Fruit fly (Drosophila melanogaster) whole organism, prepupa: ENCODE measurements around the gene Snm1.
A peak's percentile ranks its signal among the peaks of the same experiment; 100 is the strongest.

Source experiments
- Blimp-1 ChIP-seq: fragments of 200-800 bp; sonication (Bioruptor generic); optimal IDR thresholded peaks from 3 replicates; lab custom pipeline; 2017; ENCODE audit warnings: missing biosample characterization, missing genetic modification characterization, mild to moderate bottlenecking, moderate library complexity, missing genetic modification reagents
- CG10631 ChIP-seq: fragments of 200-800 bp; sonication (Bioruptor generic); optimal IDR thresholded peaks from 2 replicates; lab custom pipeline; 2016; ENCODE audit warnings: missing biosample characterization, missing genetic modification characterization
- CG11294 ChIP-seq: fragments of 200-800 bp; sonication (Bioruptor generic); IDR thresholded peaks from 2 replicates; pipeline ENCODE4 v1.3.6; 2022; ENCODE audit warnings: missing biosample characterization, missing genetic modification characterization
- CG11762 ChIP-seq: fragments of 200-800 bp; sonication (Bioruptor generic); optimal IDR thresholded peaks from 3 replicates; lab custom pipeline; 2016; ENCODE audit warnings: missing biosample characterization, missing genetic modification characterization; ENCODE audit not compliant: insufficient read depth
- CG15336 ChIP-seq: fragments of 200-800 bp; sonication (Bioruptor generic); IDR thresholded peaks from 2 replicates; pipeline ENCODE4 v1.3.6; 2022; ENCODE audit warnings: missing biosample characterization, missing genetic modification characterization
- CG16779 ChIP-seq: fragments of 200-800 bp; sonication (Bioruptor generic); optimal IDR thresholded peaks from 3 replicates; lab custom pipeline; 2017; ENCODE audit warnings: missing biosample characterization, mild to moderate bottlenecking, missing genetic modification characterization
- CG3032 ChIP-seq: fragments of 200-800 bp; optimal IDR thresholded peaks from 2 replicates; lab custom pipeline; 2019; ENCODE audit warnings: missing biosample characterization, mild to moderate bottlenecking, missing genetic modification characterization, moderate library complexity
- CG32006 ChIP-seq: fragments of 200-800 bp; sonication (Bioruptor generic); optimal IDR thresholded peaks from 3 replicates; lab custom pipeline; 2017; ENCODE audit warnings: missing biosample characterization, mild to moderate bottlenecking, missing genetic modification characterization
- CG34406 ChIP-seq: fragments of 200-800 bp; sonication (Bioruptor generic); optimal IDR thresholded peaks from 3 replicates; lab custom pipeline; 2016; ENCODE audit warnings: missing biosample characterization, missing genetic modification characterization
- CG3919 ChIP-seq: fragments of 200-800 bp; sonication (Bioruptor generic); optimal IDR thresholded peaks from 3 replicates; lab custom pipeline; 2016; ENCODE audit warnings: missing biosample characterization, missing genetic modification characterization
- CG4318 ChIP-seq: fragments of 200-800 bp; sonication (Bioruptor generic); optimal IDR thresholded peaks from 3 replicates; lab custom pipeline; 2017; ENCODE audit warnings: missing biosample characterization, mild to moderate bottlenecking, missing genetic modification characterization
- CG6163 ChIP-seq: fragments of 200-800 bp; sonication (Bioruptor generic); IDR thresholded peaks from 3 replicates; pipeline ENCODE4 v1.3.6; 2022; ENCODE audit warnings: missing biosample characterization, missing genetic modification characterization
- CG6276 ChIP-seq: fragments of 200-800 bp; sonication (Bioruptor generic); optimal IDR thresholded peaks from 2 replicates; lab custom pipeline; 2017; ENCODE audit warnings: missing biosample characterization, mild to moderate bottlenecking, missing genetic modification characterization
- CG6792 ChIP-seq: fragments of 200-800 bp; sonication (Bioruptor generic); optimal IDR thresholded peaks from 3 replicates; lab custom pipeline; 2016; ENCODE audit warnings: missing biosample characterization, missing genetic modification characterization
- CG6808 ChIP-seq: fragments of 200-800 bp; sonication (Bioruptor generic); optimal IDR thresholded peaks from 3 replicates; lab custom pipeline; 2017; ENCODE audit warnings: missing biosample characterization, missing genetic modification characterization, mild to moderate bottlenecking, moderate library complexity, missing genetic modification reagents
- CG6854 ChIP-seq: fragments of 200-800 bp; sonication (Bioruptor generic); optimal IDR thresholded peaks from 2 replicates; lab custom pipeline; 2017; ENCODE audit warnings: missing biosample characterization, mild to moderate bottlenecking, missing genetic modification characterization
- CG7368 ChIP-seq: fragments of 200-800 bp; sonication (Bioruptor generic); optimal IDR thresholded peaks from 3 replicates; lab custom pipeline; 2016; ENCODE audit warnings: missing biosample characterization, missing genetic modification characterization
- CG8319 ChIP-seq: fragments of 200-800 bp; sonication (Bioruptor generic); optimal IDR thresholded peaks from 3 replicates; lab custom pipeline; 2016; ENCODE audit warnings: missing biosample characterization, missing genetic modification characterization
- CG8632 ChIP-seq: fragments of 200-800 bp; sonication (Bioruptor generic); optimal IDR thresholded peaks from 3 replicates; lab custom pipeline; 2016; ENCODE audit warnings: missing biosample characterization, missing genetic modification characterization
- Eip75B ChIP-seq: fragments of 200-800 bp; sonication (Bioruptor generic); optimal IDR thresholded peaks from 3 replicates; lab custom pipeline; 2016; ENCODE audit warnings: missing biosample characterization, missing genetic modification characterization
- Eip78C ChIP-seq: fragments of 200-800 bp; sonication (Bioruptor generic); peaks from one replicate; lab custom pipeline; 2016; ENCODE audit warnings: missing biosample characterization, missing genetic modification characterization
- Ets21C ChIP-seq: fragments of 200-800 bp; sonication (Bioruptor generic); optimal IDR thresholded peaks from 3 replicates; lab custom pipeline; 2016; ENCODE audit warnings: missing biosample characterization, missing genetic modification characterization
- Ets96B ChIP-seq: fragments of 200-800 bp; optimal IDR thresholded peaks from 2 replicates; lab custom pipeline; 2019; ENCODE audit warnings: missing biosample characterization, mild to moderate bottlenecking, missing genetic modification characterization, moderate library complexity
- Gug ChIP-seq: fragments of 200-800 bp; sonication (Bioruptor generic); IDR thresholded peaks from 2 replicates; pipeline ENCODE4 v1.3.6; 2022; ENCODE audit warnings: missing biosample characterization, missing genetic modification characterization
- Hr4 ChIP-seq: fragments of 200-800 bp; sonication (Bioruptor generic); optimal IDR thresholded peaks from 3 replicates; lab custom pipeline; 2016; ENCODE audit warnings: missing biosample characterization, missing genetic modification characterization
- Smox ChIP-seq: fragments of 200-800 bp; sonication (Bioruptor generic); optimal IDR thresholded peaks from 3 replicates; lab custom pipeline; 2016; ENCODE audit warnings: missing biosample characterization, missing genetic modification characterization
- Sox102F ChIP-seq: fragments of 200-800 bp; sonication (Bioruptor generic); optimal IDR thresholded peaks from 2 replicates; lab custom pipeline; 2016; ENCODE audit warnings: missing biosample characterization, mild to moderate bottlenecking, missing genetic modification characterization
- Sox14 ChIP-seq: fragments of 200-800 bp; sonication (Bioruptor generic); optimal IDR thresholded peaks from 3 replicates; lab custom pipeline; 2016; ENCODE audit warnings: missing biosample characterization, missing genetic modification characterization
- Sox15 ChIP-seq: fragments of 200-800 bp; sonication (Bioruptor generic); optimal IDR thresholded peaks from 3 replicates; lab custom pipeline; 2016; ENCODE audit warnings: missing biosample characterization, missing genetic modification characterization
- achi ChIP-seq: fragments of 200-800 bp; sonication (Bioruptor generic); optimal IDR thresholded peaks from 3 replicates; lab custom pipeline; 2016; ENCODE audit warnings: missing biosample characterization, missing genetic modification characterization
- acj6 ChIP-seq: fragments of 200-800 bp; sonication (Bioruptor generic); optimal IDR thresholded peaks from 3 replicates; lab custom pipeline; 2016; ENCODE audit warnings: missing biosample characterization, missing genetic modification characterization
- cyc ChIP-seq: fragments of 200-800 bp; sonication (Bioruptor generic); optimal IDR thresholded peaks from 3 replicates; lab custom pipeline; 2016; ENCODE audit warnings: missing biosample characterization, missing genetic modification characterization
- esn ChIP-seq: fragments of 200-800 bp; sonication (Bioruptor generic); optimal IDR thresholded peaks from 2 replicates; lab custom pipeline; 2016; ENCODE audit warnings: missing biosample characterization, mild to moderate bottlenecking, missing genetic modification characterization, moderate library complexity
- fd59A ChIP-seq: fragments of 200-800 bp; sonication (Bioruptor generic); optimal IDR thresholded peaks from 2 replicates; lab custom pipeline; 2017; ENCODE audit warnings: missing biosample characterization, mild to moderate bottlenecking, missing genetic modification characterization, missing genetic modification reagents
- fd85E ChIP-seq: fragments of 200-800 bp; sonication (Bioruptor generic); optimal IDR thresholded peaks from 3 replicates; lab custom pipeline; 2016; ENCODE audit warnings: missing biosample characterization, missing genetic modification characterization
- fkh ChIP-seq: fragments of 200-800 bp; sonication (Bioruptor generic); optimal IDR thresholded peaks from 3 replicates; lab custom pipeline; 2017; ENCODE audit warnings: missing biosample characterization, mild to moderate bottlenecking, missing genetic modification characterization, moderate library complexity
- lz ChIP-seq: fragments of 200-800 bp; sonication (Bioruptor generic); optimal IDR thresholded peaks from 3 replicates; lab custom pipeline; 2016; ENCODE audit warnings: missing biosample characterization, missing genetic modification characterization
- net ChIP-seq: fragments of 200-800 bp; sonication (Bioruptor generic); optimal IDR thresholded peaks from 3 replicates; lab custom pipeline; 2016; ENCODE audit warnings: missing biosample characterization, missing genetic modification characterization
- salr ChIP-seq, 2 experiments: fragments of 200-800 bp; sonication (Bioruptor generic); optimal IDR thresholded peaks; 3 replicates each; lab custom pipeline; 2016 to 2018; ENCODE audit warnings: missing biosample characterization in 2 of 2, missing genetic modification characterization in 2 of 2, mild to moderate bottlenecking in 1 of 2
- spab ChIP-seq: fragments of 200-800 bp; sonication (Bioruptor generic); optimal IDR thresholded peaks from 2 replicates; lab custom pipeline; 2017; ENCODE audit warnings: missing biosample characterization, mild to moderate bottlenecking, missing genetic modification characterization, missing genetic modification reagents
- svp ChIP-seq: fragments of 200-800 bp; sonication (Bioruptor generic); peaks from one replicate; lab custom pipeline; 2016; ENCODE audit warnings: missing biosample characterization, missing genetic modification characterization
- vri ChIP-seq: fragments of 200-800 bp; sonication (Bioruptor generic); optimal IDR thresholded peaks from 3 replicates; lab custom pipeline; 2016; ENCODE audit warnings: missing biosample characterization, mild to moderate bottlenecking, missing genetic modification characterization

The Snm1 gene

dm6 chr3R:5551593-5551992, 3.3 kb upstream of the Snm1 start:
- no peak for TF ChIP-seq CG6163 (GFP tag; lab: Robert Waterston, UW)
- no peak for TF ChIP-seq Smox (GFP tag; lab: Kevin White, UChicago)
- TF ChIP-seq cyc (GFP tag; lab: Kevin White, UChicago), result no peak
- no peak for TF ChIP-seq Ets96B (tag; lab: Kevin White, UChicago)
- no peak for TF ChIP-seq CG34406 (GFP tag; lab: Kevin White, UChicago)
- no peak for TF ChIP-seq achi (GFP tag; lab: Kevin White, UChicago)
- no peak for TF ChIP-seq lz (GFP tag; lab: Kevin White, UChicago)
- no peak for TF ChIP-seq CG6792 (GFP tag; lab: Kevin White, UChicago)
- no peak for TF ChIP-seq CG16779
- no peak for TF ChIP-seq acj6

DNA sequence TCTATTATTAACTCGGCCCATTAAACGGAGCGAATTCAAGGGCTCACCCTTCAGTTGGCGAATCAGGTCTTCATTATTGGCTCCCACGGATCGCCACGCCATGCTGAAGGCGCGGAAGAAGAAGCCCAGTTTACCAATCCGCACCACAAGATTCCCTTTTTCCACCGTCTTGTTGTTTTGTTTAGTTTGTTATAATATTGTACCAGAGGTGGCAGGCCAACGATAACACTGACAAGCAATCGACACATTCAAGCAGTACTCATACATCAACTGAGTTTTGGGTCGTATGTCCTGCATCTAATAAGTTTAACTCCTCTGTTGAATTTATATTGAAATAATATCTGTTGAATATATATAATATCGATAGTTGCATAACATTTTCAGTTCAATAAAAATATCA, 802 bp upstream of the Snm1 start, which contains the start of gene Pcmt:
Pcmt (minus strand) TSS at position 235 of the 400 bp plus-strand sequence.
- TF ChIP-seq Sox102F (no peak), CG15336 (GFP tag; lab: Robert Waterston, UW) (no peak), fd85E (GFP tag; lab: Kevin White, UChicago) (no peak), CG6276 (no peak), esn (GFP tag; lab: Kevin White, UChicago) (peak; percentile 2), CG32006 (GFP tag; lab: Kevin White, UChicago) (no peak)

DNA sequence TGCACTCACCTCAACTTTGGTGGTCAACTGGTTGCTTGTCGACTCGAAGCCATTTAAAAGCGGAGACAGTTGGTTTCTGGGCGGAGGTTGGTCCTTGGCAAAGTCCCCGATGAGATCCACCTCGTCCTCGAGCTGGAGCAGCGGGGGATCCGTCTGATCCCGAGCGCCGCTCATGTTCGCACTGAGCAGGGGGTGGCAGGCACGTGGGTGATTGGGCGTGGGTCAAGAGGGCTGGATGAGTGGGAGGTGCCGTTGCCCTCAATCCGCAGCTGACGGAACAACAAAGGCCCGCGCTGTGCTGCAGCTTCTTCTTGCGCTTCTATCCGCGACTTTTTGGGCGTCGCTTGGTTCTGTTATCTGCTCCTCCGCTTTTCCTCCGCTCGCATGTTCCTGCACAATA, 8.1 kb downstream of the Snm1 start:
- TF ChIP-seq svp (peak; percentile 97), salr (GFP tag; optimal IDR thresholded peaks at IDR 0.05; lab: Kevin White, UChicago) (no peak)

DNA sequence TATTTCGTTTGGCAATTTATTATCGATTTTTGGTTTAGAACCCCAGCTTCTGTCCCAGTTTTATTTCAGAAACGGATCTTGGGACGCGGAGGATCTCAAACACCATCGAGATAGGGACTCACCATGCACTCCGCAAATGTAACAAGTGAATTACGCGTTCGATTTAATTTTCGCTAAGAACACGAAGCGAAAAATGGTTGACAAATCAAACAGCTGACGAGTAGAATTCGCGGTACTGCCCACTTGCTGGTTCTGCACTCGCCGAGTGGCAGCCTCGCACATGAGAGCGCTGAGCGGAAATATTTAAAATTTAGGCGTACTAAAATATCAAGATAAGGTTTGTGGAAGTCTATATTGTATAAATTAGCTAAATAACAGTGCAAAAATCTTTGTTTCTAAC, 8.5 kb downstream of the Snm1 start, which contains the start of gene Pi4KIIalpha:
Pi4KIIalpha (minus strand) TSS at position 233 of the 400 bp plus-strand sequence.
- TF ChIP-seq lz (GFP tag; lab: Kevin White, UChicago), result no peak
- TF ChIP-seq Sox14, result peak; percentile 12

DNA sequence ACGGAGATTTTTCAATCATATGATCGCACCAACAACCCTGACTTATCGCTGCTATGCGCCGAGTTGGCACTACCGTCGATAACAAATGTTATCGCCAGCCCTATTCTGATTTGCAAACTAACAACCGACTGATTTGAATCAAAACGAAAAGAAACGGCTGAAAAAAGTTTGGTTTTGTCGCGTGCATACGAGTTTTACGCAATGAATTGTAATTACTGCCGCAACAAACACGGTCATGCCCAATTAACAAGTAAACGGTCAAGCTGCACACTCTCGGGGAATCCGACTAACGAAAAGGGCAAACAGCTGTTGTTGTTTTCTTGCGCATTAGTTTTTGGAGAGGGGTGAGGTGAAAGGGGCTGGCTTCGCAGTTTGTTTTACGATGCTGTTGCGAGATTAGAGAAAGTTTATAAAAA, 9.9 kb downstream of the Snm1 start, which contains the start of the genes CG14671 and CG12746:
CG14671 (minus strand) TSS at position 41 of the 416 bp plus-strand sequence.
CG12746 (plus strand) TSS at position 91 of the 416 bp plus-strand sequence.
- TF ChIP-seq CG3032 (no peak), CG11762 (no peak), fkh (GFP tag; lab: Kevin White, UChicago) (peak; percentile 82), CG16779 (no peak), esn (GFP tag; lab: Kevin White, UChicago) (peak; percentile 10), CG8319 (GFP tag; lab: Kevin White, UChicago) (no peak), Ets96B (tag; lab: Kevin White, UChicago) (no peak)

DNA sequence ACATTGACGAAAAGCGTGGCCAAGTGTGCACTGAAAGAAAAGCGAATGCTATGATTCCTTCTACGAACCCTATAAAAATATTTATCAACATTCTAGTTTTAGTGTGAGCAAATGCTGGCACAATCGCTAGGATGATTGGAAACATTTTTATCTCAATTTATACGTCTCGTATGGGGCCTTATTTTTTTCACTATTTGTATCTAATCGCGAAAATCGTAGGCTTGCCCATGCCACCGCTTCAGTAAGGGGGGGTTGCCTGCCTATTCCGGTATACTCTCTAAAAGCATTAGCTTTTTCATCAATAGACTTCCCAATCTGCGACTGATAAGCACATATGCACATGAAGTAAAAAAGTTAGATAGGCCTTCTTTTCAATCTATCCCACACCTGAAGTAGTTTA, 10.7 kb downstream of the Snm1 start:
- no peak for TF ChIP-seq CG3919 (GFP tag; lab: Kevin White, UChicago)
- TF ChIP-seq Eip75B (GFP tag; lab: Kevin White, UChicago), result no peak
- TF ChIP-seq Ets21C (GFP tag; lab: Kevin White, UChicago), result no peak
- TF ChIP-seq vri (GFP tag; lab: Kevin White, UChicago), result peak; percentile 87
- no peak for TF ChIP-seq net (GFP tag; lab: Kevin White, UChicago)
- TF ChIP-seq cyc (GFP tag; lab: Kevin White, UChicago), result no peak
- TF ChIP-seq CG7368 (GFP tag; lab: Kevin White, UChicago), result no peak
- TF ChIP-seq CG3032, result no peak
- peak; percentile 82 for TF ChIP-seq CG11294 (GFP tag; lab: Robert Waterston, UW)
- no peak for TF ChIP-seq CG10631 (GFP tag; lab: Kevin White, UChicago)
- TF ChIP-seq CG4318 (GFP tag; lab: Kevin White, UChicago), result no peak
- TF ChIP-seq Sox15 (GFP tag; lab: Kevin White, UChicago), result no peak
- no peak for TF ChIP-seq acj6
- no peak for TF ChIP-seq CG8632 (GFP tag; lab: Kevin White, UChicago)
- peak; percentile 63 for TF ChIP-seq Eip78C (GFP tag; lab: Kevin White, UChicago)
- no peak for TF ChIP-seq Blimp-1 (GFP tag; lab: Kevin White, UChicago)
- TF ChIP-seq Hr4, result peak; percentile 90
- TF ChIP-seq CG15336 (GFP tag; lab: Robert Waterston, UW), result peak; percentile 89
- TF ChIP-seq fd59A, result no peak
- no peak for TF ChIP-seq CG6854 (GFP tag; lab: Kevin White, UChicago)
- TF ChIP-seq fkh (GFP tag; lab: Kevin White, UChicago), result no peak
- peak; percentile 65 for TF ChIP-seq esn (GFP tag; lab: Kevin White, UChicago)
- TF ChIP-seq Gug, result peak; percentile 78
- no peak for TF ChIP-seq spab (GFP tag; lab: Kevin White, UChicago)
- TF ChIP-seq CG6808 (GFP tag; lab: Kevin White, UChicago), result no peak
- no peak for TF ChIP-seq salr (GFP tag; optimal IDR thresholded peaks at IDR 0.05; lab: Kevin White, UChicago)
- TF ChIP-seq achi (GFP tag; lab: Kevin White, UChicago), result no peak
